Fruit fly (Drosophila melanogaster): Measurements from ENCODE around the gene CG33978.

CG33978 gene

dm6 chr4:175245-175644, at the start of gene CG33978:
TSS of gene CG33978 (minus strand) at chr4:175639.
- TF ChIP-seq psq (optimal IDR thresholded peaks at IDR 0.05), result no peak

- TF ChIP-seq insv (optimal IDR thresholded peaks at IDR 0.05) (no peak), ttk (optimal IDR thresholded peaks at IDR 0.05) (no peak), Sin3A (optimal IDR thresholded peaks at IDR 0.05) (no peak), psq (optimal IDR thresholded peaks at IDR 0.05) (no peak), h (optimal IDR thresholded peaks at IDR 0.05) (no peak), Myc (optimal IDR thresholded peaks at IDR 0.05) (no peak)
Observed at dm6 chr4:210011-210649, 34.7 kb upstream of the CG33978 start, which contains the start of gene Crk. TSS of gene Crk (plus strand) at chr4:210224.

- TF ChIP-seq psq (optimal IDR thresholded peaks at IDR 0.05) (no peak), insv (optimal IDR thresholded peaks at IDR 0.05) (no peak), Sin3A (optimal IDR thresholded peaks at IDR 0.05) (no peak), Myc (optimal IDR thresholded peaks at IDR 0.05) (no peak), ttk (optimal IDR thresholded peaks at IDR 0.05) (no peak), h (optimal IDR thresholded peaks at IDR 0.05) (no peak)
Observed at dm6 chr4:205671-206252, 30.3 kb upstream of the CG33978 start, which contains the start of gene CG31998. TSS of gene CG31998 (minus strand) at chr4:205945.

- TF ChIP-seq Sin3A (optimal IDR thresholded peaks at IDR 0.05), result no peak
- TF ChIP-seq ttk (optimal IDR thresholded peaks at IDR 0.05), result no peak
- no peak for TF ChIP-seq insv (optimal IDR thresholded peaks at IDR 0.05)
- TF ChIP-seq Myc (optimal IDR thresholded peaks at IDR 0.05), result no peak
- peak; percentile 40 for TF ChIP-seq h (optimal IDR thresholded peaks at IDR 0.05)
- no peak for TF ChIP-seq psq (optimal IDR thresholded peaks at IDR 0.05)
Observed at dm6 chr4:193386-194334, 18.2 kb upstream of the CG33978 start, which contains the start of gene Abcd1. TSS of gene Abcd1 (minus strand) at chr4:193829.

dm6 chr4:192540-192939, 17.1 kb upstream of the CG33978 start:
- TF ChIP-seq Myc (optimal IDR thresholded peaks at IDR 0.05) (no peak), insv (optimal IDR thresholded peaks at IDR 0.05) (no peak), h (optimal IDR thresholded peaks at IDR 0.05) (no peak), psq (optimal IDR thresholded peaks at IDR 0.05) (no peak), Sin3A (optimal IDR thresholded peaks at IDR 0.05) (no peak), ttk (optimal IDR thresholded peaks at IDR 0.05) (no peak)

- TF ChIP-seq psq (optimal IDR thresholded peaks at IDR 0.05), result no peak
- no peak for TF ChIP-seq Myc (optimal IDR thresholded peaks at IDR 0.05)
- no peak for TF ChIP-seq h (optimal IDR thresholded peaks at IDR 0.05)
- TF ChIP-seq ttk (optimal IDR thresholded peaks at IDR 0.05), result no peak
- TF ChIP-seq Sin3A (optimal IDR thresholded peaks at IDR 0.05), result no peak
Observed at dm6 chr4:183681-184080, 8.2 kb upstream of the CG33978 start.

- TF ChIP-seq insv (optimal IDR thresholded peaks at IDR 0.05), result no peak
- no peak for TF ChIP-seq Myc (optimal IDR thresholded peaks at IDR 0.05)
- TF ChIP-seq psq (optimal IDR thresholded peaks at IDR 0.05), result no peak
- no peak for TF ChIP-seq Sin3A (optimal IDR thresholded peaks at IDR 0.05)
- TF ChIP-seq ttk (optimal IDR thresholded peaks at IDR 0.05), result no peak
- no peak for TF ChIP-seq h (optimal IDR thresholded peaks at IDR 0.05)
Observed at dm6 chr4:181639-182038, 6.2 kb upstream of the CG33978 start.

- TF ChIP-seq insv (optimal IDR thresholded peaks at IDR 0.05), result no peak
- no peak for TF ChIP-seq Sin3A (optimal IDR thresholded peaks at IDR 0.05)
- TF ChIP-seq ttk (optimal IDR thresholded peaks at IDR 0.05), result no peak
- no peak for TF ChIP-seq psq (optimal IDR thresholded peaks at IDR 0.05)
Observed at dm6 chr4:180780-181179, 5.3 kb upstream of the CG33978 start.

- no peak for TF ChIP-seq Sin3A (optimal IDR thresholded peaks at IDR 0.05)
- no peak for TF ChIP-seq insv (optimal IDR thresholded peaks at IDR 0.05)
- no peak for TF ChIP-seq Myc (optimal IDR thresholded peaks at IDR 0.05)
- no peak for TF ChIP-seq psq (optimal IDR thresholded peaks at IDR 0.05)
- no peak for TF ChIP-seq h (optimal IDR thresholded peaks at IDR 0.05)
- TF ChIP-seq ttk (optimal IDR thresholded peaks at IDR 0.05), result no peak
Observed at dm6 chr4:179920-180261, 4.5 kb upstream of the CG33978 start.

dm6 chr4:179062-179919, 3.9 kb upstream of the CG33978 start, which contains the start of gene Arl4:
TSS of gene Arl4 (minus strand) at chr4:179389.
- TF ChIP-seq h (optimal IDR thresholded peaks at IDR 0.05) (no peak), psq (optimal IDR thresholded peaks at IDR 0.05) (no peak), insv (optimal IDR thresholded peaks at IDR 0.05) (no peak), ttk (optimal IDR thresholded peaks at IDR 0.05) (no peak)

dm6 chr4:174526-174925, 913 bp downstream of the CG33978 start:
- TF ChIP-seq ttk (optimal IDR thresholded peaks at IDR 0.05) (no peak), psq (optimal IDR thresholded peaks at IDR 0.05) (no peak), Sin3A (optimal IDR thresholded peaks at IDR 0.05) (no peak), Myc (optimal IDR thresholded peaks at IDR 0.05) (no peak), insv (optimal IDR thresholded peaks at IDR 0.05) (no peak), h (optimal IDR thresholded peaks at IDR 0.05) (no peak)

Data from Kc167 (cell line).